Worm (Caenorhabditis elegans): ENCODE data around the gene srbc-21.

DNA sequence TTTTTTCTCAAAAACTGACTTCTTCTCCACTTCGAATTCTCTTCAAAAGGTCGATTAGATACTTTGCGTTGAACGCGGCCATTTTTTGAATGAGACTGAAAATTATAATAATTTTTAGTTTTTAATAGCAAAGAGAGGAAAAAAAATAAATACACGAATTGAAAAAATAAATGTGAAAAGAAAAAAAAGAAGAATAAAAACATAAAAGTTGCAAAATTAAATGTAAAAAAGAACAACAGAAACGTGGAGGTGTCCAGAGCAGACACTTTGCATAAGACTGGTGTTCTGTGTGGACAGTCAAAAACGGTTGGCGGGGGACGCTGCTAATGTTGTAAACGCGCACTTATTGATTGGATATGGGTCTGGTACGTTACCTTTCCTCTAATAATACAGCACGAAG is 4.0 kb downstream of the srbc-21 start, which contains the start of gene C45H4.14:
- no peak for TF ChIP-seq scrt-1 (GFP tag; IDR thresholded peaks at IDR 0.05)
- no peak for TF ChIP-seq B0310.2 (tag; optimal IDR thresholded peaks at IDR 0.05)
- no peak for TF ChIP-seq flt-1 (GFP tag; IDR thresholded peaks at IDR 0.05)
- TF ChIP-seq ama-1 (optimal IDR thresholded peaks at IDR 0.05), result no peak
- TF ChIP-seq sea-1 (GFP tag; conservative IDR thresholded peaks at IDR 0.05), result no peak
- TF ChIP-seq tbx-37 (GFP tag; conservative IDR thresholded peaks at IDR 0.05), result no peak
- TF ChIP-seq hmbx-1 (tag; optimal IDR thresholded peaks at IDR 0.05), result no peak
- TF ChIP-seq aly-1 (tag; optimal IDR thresholded peaks at IDR 0.05), result no peak
- no peak for TF ChIP-seq tbx-11 (GFP tag; IDR thresholded peaks at IDR 0.05)
- no peak for TF ChIP-seq hmg-4 (GFP tag; optimal IDR thresholded peaks at IDR 0.05)

All from whole organism, early embryonic.